Worm (Caenorhabditis elegans): ENCODE results near the gene kcc-3.
A peak's percentile ranks its signal among the peaks of the same experiment; 100 is the strongest.

kcc-3 gene

DNA sequence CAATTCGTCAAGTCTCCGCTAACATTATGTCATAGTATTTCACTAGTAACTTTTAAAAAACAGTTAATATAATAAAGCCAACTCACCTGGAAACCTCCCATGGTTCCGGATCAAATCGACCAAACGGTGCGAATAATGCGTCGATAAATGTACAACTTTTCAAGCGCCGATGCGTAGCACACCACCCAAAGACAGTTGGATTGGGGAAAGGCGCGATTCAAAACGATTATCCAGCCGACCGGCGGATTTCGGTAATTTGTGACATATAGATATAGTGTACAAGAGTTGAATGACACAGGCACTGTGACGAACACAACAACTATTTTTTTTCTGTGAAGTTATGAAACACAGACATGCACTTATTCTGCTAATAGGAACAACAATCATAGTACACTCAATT lies at the start of gene kcc-3:
kcc-3 (minus strand) TSS at position 101 of the 400 bp plus-strand sequence.
- no peak for TF ChIP-seq nhr-11 (tag; optimal IDR thresholded peaks at IDR 0.05)
- no peak for TF ChIP-seq unc-39 (tag; optimal IDR thresholded peaks at IDR 0.05)
- TF ChIP-seq egl-5 (tag; optimal IDR thresholded peaks at IDR 0.05) = no peak
- TF ChIP-seq ceh-9 (tag; optimal IDR thresholded peaks at IDR 0.05) = no peak
- no peak for TF ChIP-seq nhr-76 (tag; optimal IDR thresholded peaks at IDR 0.05)
- TF ChIP-seq elt-3 (tag; optimal IDR thresholded peaks at IDR 0.05) = no peak
- no peak for TF ChIP-seq zag-1 (tag; optimal IDR thresholded peaks at IDR 0.05)
- no peak for TF ChIP-seq nhr-25 (tag; optimal IDR thresholded peaks at IDR 0.05)
- TF ChIP-seq egl-27 (tag; optimal IDR thresholded peaks at IDR 0.05) = no peak

DNA sequence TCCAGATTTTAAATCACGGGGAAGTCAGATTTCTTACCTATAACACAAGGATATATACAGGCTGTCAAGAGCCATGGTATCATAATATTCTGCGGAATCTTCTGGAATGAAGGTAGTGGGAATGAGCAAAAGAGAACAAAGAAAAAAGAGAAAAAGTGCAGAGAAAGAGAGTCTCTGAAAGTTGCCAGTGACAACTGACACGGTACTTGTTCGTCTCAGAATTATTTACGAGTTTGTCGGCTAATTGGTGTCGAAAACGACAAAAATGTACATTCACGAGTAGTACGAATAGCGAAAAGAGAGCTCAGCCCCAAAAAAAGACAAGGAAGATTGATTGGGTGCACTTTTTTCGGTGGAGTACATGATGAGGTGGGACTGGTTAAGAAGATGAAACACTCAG lies 48.9 kb upstream of the kcc-3 start, which contains the start of gene cah-2:
cah-2 (minus strand) TSS at position 101 of the 400 bp plus-strand sequence.
- TF ChIP-seq fkh-2 (tag; optimal IDR thresholded peaks at IDR 0.05) (no peak), skn-1 (tag; optimal IDR thresholded peaks at IDR 0.05) (no peak), fos-1 (tag; optimal IDR thresholded peaks at IDR 0.05) (no peak), ceh-82 (tag; optimal IDR thresholded peaks at IDR 0.05) (no peak), ztf-11 (tag; optimal IDR thresholded peaks at IDR 0.05) (no peak), zag-1 (tag; optimal IDR thresholded peaks at IDR 0.05) (no peak), nhr-11 (tag; optimal IDR thresholded peaks at IDR 0.05) (no peak), nhr-43 (tag; optimal IDR thresholded peaks at IDR 0.05; ENCODE audit: poor library complexity, severe bottlenecking) (no peak), nhr-23 (tag; optimal IDR thresholded peaks at IDR 0.05) (no peak), ZK546.5 (tag; optimal IDR thresholded peaks at IDR 0.05) (no peak), nhr-237 (tag; optimal IDR thresholded peaks at IDR 0.05) (no peak), snpc-4 (tag; optimal IDR thresholded peaks at IDR 0.05) (no peak), ztf-4 (tag; optimal IDR thresholded peaks at IDR 0.05) (no peak), unc-39 (tag; optimal IDR thresholded peaks at IDR 0.05) (no peak), ceh-16 (tag; optimal IDR thresholded peaks at IDR 0.05) (no peak), pqm-1 (tag; optimal IDR thresholded peaks at IDR 0.05) (no peak), pha-4 (tag; optimal IDR thresholded peaks at IDR 0.05) (no peak), sea-2 (GFP tag; optimal IDR thresholded peaks at IDR 0.05) (no peak)

DNA sequence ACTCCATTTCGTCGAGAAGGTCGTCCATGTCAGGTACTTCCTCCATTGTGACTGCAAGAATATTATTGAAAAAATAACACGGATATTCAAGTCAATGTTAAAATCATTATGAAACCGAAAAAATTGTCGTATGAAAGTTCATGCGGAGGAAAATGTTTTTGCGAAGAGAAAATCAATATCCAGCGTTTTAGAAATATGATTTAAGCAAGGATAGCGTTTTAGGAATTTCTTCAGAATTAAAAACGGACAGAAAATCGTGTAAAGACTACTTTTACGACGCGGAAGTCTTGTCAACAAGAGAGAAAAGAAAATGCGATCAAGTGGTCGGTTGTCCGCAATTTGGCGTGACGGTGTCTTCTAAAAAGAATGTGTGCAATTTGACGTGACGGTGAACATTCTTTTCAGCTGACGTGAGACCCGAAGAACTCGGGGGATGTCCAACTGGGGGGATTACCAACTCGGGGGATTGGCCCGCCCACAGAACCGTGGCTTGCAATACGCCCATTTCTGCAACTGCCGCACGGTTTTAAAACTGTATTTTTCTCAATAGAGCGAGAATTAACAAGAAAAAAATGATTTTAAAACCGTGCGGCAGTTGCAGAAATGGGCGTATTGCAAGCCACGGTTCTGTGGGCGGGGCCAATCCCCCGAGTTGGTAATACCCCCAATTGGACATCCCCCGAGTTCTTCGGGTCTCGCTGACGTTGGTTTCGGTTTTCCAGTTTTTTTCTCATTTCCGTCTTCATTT lies 44.6 kb upstream of the kcc-3 start, which contains the start of the genes aka-1 and ubc-6:
aka-1 (minus strand) TSS at position 51 of the 748 bp plus-strand sequence.
ubc-6 (plus strand) TSS at position 701 of the 748 bp plus-strand sequence.
- TF ChIP-seq fkh-2 (tag; optimal IDR thresholded peaks at IDR 0.05) (no peak), nhr-43 (tag; optimal IDR thresholded peaks at IDR 0.05; ENCODE audit: poor library complexity, severe bottlenecking) (peak; percentile 67), snpc-4 (tag; optimal IDR thresholded peaks at IDR 0.05) (peak; percentile 62), pha-4 (tag; optimal IDR thresholded peaks at IDR 0.05) (peak; percentile 81), daf-12 (tag; optimal IDR thresholded peaks at IDR 0.05) (no peak), elt-2 (tag; optimal IDR thresholded peaks at IDR 0.05) (peak; percentile 60), lin-39 (tag; optimal IDR thresholded peaks at IDR 0.05) (no peak), nfya-1 (tag; optimal IDR thresholded peaks at IDR 0.05; ENCODE audit: insufficient read depth) (peak; percentile 77), nhr-23 (tag; optimal IDR thresholded peaks at IDR 0.05) (peak; percentile 79), egl-5 (tag; optimal IDR thresholded peaks at IDR 0.05) (peak; percentile 37), mdl-1 (tag; optimal IDR thresholded peaks at IDR 0.05) (no peak), fos-1 (tag; optimal IDR thresholded peaks at IDR 0.05) (peak; percentile 31), nhr-76 (tag; optimal IDR thresholded peaks at IDR 0.05) (no peak), pqm-1 (tag; optimal IDR thresholded peaks at IDR 0.05) (peak; percentile 13), zag-1 (tag; optimal IDR thresholded peaks at IDR 0.05) (no peak), ZK546.5 (tag; optimal IDR thresholded peaks at IDR 0.05) (no peak), ceh-82 (tag; optimal IDR thresholded peaks at IDR 0.05) (peak; percentile 26), nhr-25 (tag; optimal IDR thresholded peaks at IDR 0.05) (peak; percentile 81), jun-1 (tag; optimal IDR thresholded peaks at IDR 0.05) (peak; percentile 73), R02D3.7 (tag; optimal IDR thresholded peaks at IDR 0.05) (peak; percentile 79), nhr-11 (tag; optimal IDR thresholded peaks at IDR 0.05) (peak; percentile 4), nhr-12 (tag; optimal IDR thresholded peaks at IDR 0.05) (no peak), lin-15B (tag; optimal IDR thresholded peaks at IDR 0.05) (peak; percentile 80), lsy-12 (tag; optimal IDR thresholded peaks at IDR 0.05) (peak; percentile 83), ceh-28 (tag; optimal IDR thresholded peaks at IDR 0.05) (peak; percentile 79), fkh-10 (GFP tag; optimal IDR thresholded peaks at IDR 0.05) (no peak), ztf-11 (tag; optimal IDR thresholded peaks at IDR 0.05) (no peak), ceh-9 (tag; optimal IDR thresholded peaks at IDR 0.05) (no peak), nhr-237 (tag; optimal IDR thresholded peaks at IDR 0.05) (no peak), unc-39 (tag; optimal IDR thresholded peaks at IDR 0.05) (no peak), skn-1 (tag; optimal IDR thresholded peaks at IDR 0.05) (no peak), ztf-4 (tag; optimal IDR thresholded peaks at IDR 0.05) (no peak), eor-1 (tag; optimal IDR thresholded peaks at IDR 0.05) (no peak), tbx-2 (tag; optimal IDR thresholded peaks at IDR 0.05) (peak; percentile 82), hmg-11 (tag; optimal IDR thresholded peaks at IDR 0.05) (peak; percentile 85), aly-2 (tag; optimal IDR thresholded peaks at IDR 0.05) (no peak), unc-62 (GFP tag; optimal IDR thresholded peaks at IDR 0.05) (peak; percentile 60), elt-3 (tag; optimal IDR thresholded peaks at IDR 0.05) (peak in 1 of 3 experiments; percentile 26), nhr-67 (tag; optimal IDR thresholded peaks at IDR 0.05) (no peak)

Measured in whole organism, L3 larva.